Fruit fly (Drosophila melanogaster) whole organism, pupa: Measurements from ENCODE around the gene Smug.

Experiments used
- CG32121 ChIP-seq: fragments of 200-800 bp; sonication (Bioruptor generic); IDR thresholded peaks from 2 replicates; pipeline ENCODE4 v1.3.6; 2022; ENCODE audit warnings: missing biosample characterization, missing genetic modification characterization
- CG8159 ChIP-seq: fragments of 200-800 bp; sonication (Bioruptor generic); optimal IDR thresholded peaks from 3 replicates; lab custom pipeline; 2018; ENCODE audit warnings: missing biosample characterization, mild to moderate bottlenecking, missing genetic modification characterization, moderate library complexity
- EcR ChIP-seq: fragments of 200-800 bp; sonication (Bioruptor generic); optimal IDR thresholded peaks from 3 replicates; lab custom pipeline; 2019; ENCODE audit warnings: missing biosample characterization, missing genetic modification characterization, mild to moderate bottlenecking, moderate library complexity, missing genetic modification reagents
- Snoo ChIP-seq: fragments of 200-800 bp; sonication (Bioruptor generic); optimal IDR thresholded peaks from 3 replicates; lab custom pipeline; 2017; ENCODE audit warnings: missing biosample characterization, mild to moderate bottlenecking, missing genetic modification characterization, inconsistent platforms
- fd96Ca ChIP-seq: fragments of 200-800 bp; sonication (Bioruptor generic); IDR thresholded peaks from 3 replicates; pipeline ENCODE4 v1.3.6; 2022; ENCODE audit warnings: missing biosample characterization, missing genetic modification characterization

dm6 chr3R:17193657-17194056 is 43.3 kb downstream of the Smug start:
- TF ChIP-seq Snoo (tag; lab: Kevin White, UChicago): no peak
- no peak for TF ChIP-seq CG32121
- no peak for TF ChIP-seq EcR
- TF ChIP-seq CG8159 (tag; lab: Kevin White, UChicago): peak; percentile 55
- TF ChIP-seq fd96Ca (GFP tag; lab: Robert Waterston, UW): no peak
